Worm (Caenorhabditis elegans): Measurements from ENCODE around the gene C25F6.1.

DNA sequence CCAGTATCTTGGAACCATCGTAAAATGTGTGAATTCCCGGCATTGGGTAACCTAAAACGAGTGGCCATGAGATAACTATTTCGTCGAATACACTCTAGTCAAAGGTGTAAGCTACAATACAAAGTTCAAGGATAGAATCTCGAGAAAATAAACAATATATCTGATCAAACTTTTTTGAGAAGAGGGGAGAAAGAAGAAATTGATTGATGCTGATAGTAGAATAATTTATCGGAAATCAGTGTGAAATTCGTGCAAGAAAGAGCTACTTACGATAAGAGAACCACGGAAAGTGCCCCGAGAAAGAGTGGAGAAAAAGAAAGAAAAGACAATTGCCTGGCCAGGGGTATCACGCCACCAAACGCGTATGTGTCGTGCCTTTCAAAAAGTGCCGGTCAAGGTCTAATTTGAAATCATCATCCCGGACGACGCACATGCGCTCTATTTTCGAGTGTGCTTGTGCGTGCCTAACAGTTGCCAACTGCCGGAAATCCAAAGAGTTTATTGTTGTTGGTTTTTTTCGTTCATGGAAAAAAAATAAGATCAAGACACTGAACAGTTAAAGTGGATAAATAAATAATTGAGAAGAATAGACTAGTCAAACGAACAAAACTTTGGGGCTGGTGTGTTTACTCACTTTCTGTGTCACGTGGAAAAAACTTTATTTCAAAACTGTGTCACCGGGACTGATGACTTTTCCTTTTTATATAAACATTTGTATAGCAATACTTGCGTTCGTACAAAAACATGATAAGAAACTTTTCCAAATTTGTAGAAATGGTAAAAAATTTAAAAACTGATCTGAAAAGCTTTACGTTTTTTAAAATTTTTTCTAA, 36.7 kb downstream of the C25F6.1 start, which contains the start of gene mboa-3:
- no peak for TF ChIP-seq ama-1 (optimal IDR thresholded peaks at IDR 0.05)
- TF ChIP-seq hmg-4 (GFP tag; optimal IDR thresholded peaks at IDR 0.05) = no peak
- no peak for TF ChIP-seq tbx-11 (GFP tag; IDR thresholded peaks at IDR 0.05)
- no peak for TF ChIP-seq ets-7 (tag; optimal IDR thresholded peaks at IDR 0.05)
- TF ChIP-seq scrt-1 (GFP tag; IDR thresholded peaks at IDR 0.05) = no peak
- no peak for TF ChIP-seq tra-4 (tag; optimal IDR thresholded peaks at IDR 0.05)
- no peak for TF ChIP-seq tbx-37 (GFP tag; conservative IDR thresholded peaks at IDR 0.05)
- no peak for TF ChIP-seq hmbx-1 (tag; optimal IDR thresholded peaks at IDR 0.05)
- TF ChIP-seq ceh-36 (tag; optimal IDR thresholded peaks at IDR 0.05) = no peak
- TF ChIP-seq flt-1 (GFP tag; IDR thresholded peaks at IDR 0.05) = no peak
